Worm (Caenorhabditis elegans) whole organism, late embryonic: ENCODE measurements around the gene Y39A1A.27.

Source experiments
- C08G9.2 ChIP-seq: sonication (generic microtip); optimal IDR thresholded peaks from 2 replicates; lab custom pipeline; 2016; ENCODE audit warnings: mild to moderate bottlenecking, missing genetic modification characterization, moderate library complexity, missing compliant biosample characterization
- F13H6.1 ChIP-seq: sonication (generic microtip); optimal IDR thresholded peaks from 2 replicates; lab custom pipeline; 2016; ENCODE audit warnings: missing genetic modification characterization, missing compliant biosample characterization
- K02D7.2 ChIP-seq: sonication (generic microtip); optimal IDR thresholded peaks from 2 replicates; lab custom pipeline; 2017; ENCODE audit warnings: mild to moderate bottlenecking, missing genetic modification characterization, missing compliant biosample characterization
- Y22D7AL.16 ChIP-seq: sonication (generic microtip); optimal IDR thresholded peaks from 2 replicates; lab custom pipeline; 2016; ENCODE audit warnings: missing genetic modification characterization, missing compliant biosample characterization
- ahr-1 ChIP-seq: sonication (generic microtip); optimal IDR thresholded peaks from 2 replicates; lab custom pipeline; 2016; ENCODE audit warnings: missing genetic modification characterization, missing compliant biosample characterization
- ama-1 ChIP-seq: fragments of 150-350 bp; optimal IDR thresholded peaks from 2 replicates; lab custom pipeline; 2014
- ceh-14 ChIP-seq: sonication (generic microtip); optimal IDR thresholded peaks from 2 replicates; lab custom pipeline; 2016; ENCODE audit warnings: missing genotype, missing genetic modification characterization, missing compliant biosample characterization
- ceh-18 ChIP-seq: sonication (generic microtip); optimal IDR thresholded peaks from 2 replicates; lab custom pipeline; 2016; ENCODE audit warnings: missing genetic modification characterization, missing compliant biosample characterization
- ceh-19 ChIP-seq: fragments of 200-800 bp; sonication (Bioruptor generic); optimal IDR thresholded peaks from 2 replicates; lab custom pipeline; 2018; ENCODE audit warnings: mild to moderate bottlenecking, missing genetic modification characterization, missing compliant biosample characterization
- ceh-2 ChIP-seq: sonication (generic microtip); optimal IDR thresholded peaks from 2 replicates; lab custom pipeline; 2016; ENCODE audit warnings: missing genotype, missing genetic modification characterization, missing compliant biosample characterization
- ceh-24 ChIP-seq: sonication (generic microtip); optimal IDR thresholded peaks from 2 replicates; lab custom pipeline; 2016; ENCODE audit warnings: mild to moderate bottlenecking, missing genetic modification characterization, missing compliant biosample characterization
- ceh-31 ChIP-seq: sonication (generic microtip); optimal IDR thresholded peaks from 2 replicates; lab custom pipeline; 2016; ENCODE audit warnings: missing genetic modification characterization, missing compliant biosample characterization
- ceh-34 ChIP-seq: sonication (generic microtip); optimal IDR thresholded peaks from 2 replicates; lab custom pipeline; 2016; ENCODE audit warnings: mild to moderate bottlenecking, missing genetic modification characterization, missing compliant biosample characterization
- ceh-48 ChIP-seq: sonication (generic microtip); optimal IDR thresholded peaks from 2 replicates; lab custom pipeline; 2016; ENCODE audit warnings: missing genetic modification characterization, inconsistent platforms, missing compliant biosample characterization
- che-1 ChIP-seq: sonication (generic microtip); optimal IDR thresholded peaks from 2 replicates; lab custom pipeline; 2016; ENCODE audit warnings: mild to moderate bottlenecking, missing genetic modification characterization, missing compliant biosample characterization
- ets-4 ChIP-seq: sonication (generic microtip); optimal IDR thresholded peaks from 2 replicates; lab custom pipeline; 2016; ENCODE audit warnings: missing genetic modification characterization, missing compliant biosample characterization
- eyg-1 ChIP-seq: sonication (generic microtip); optimal IDR thresholded peaks from 2 replicates; lab custom pipeline; 2016; ENCODE audit warnings: missing genotype, missing genetic modification characterization, missing compliant biosample characterization
- fkh-10 ChIP-seq: fragments of 150-350 bp; optimal IDR thresholded peaks from 2 replicates; lab custom pipeline; 2014; ENCODE audit warnings: missing biosample characterization, missing genetic modification reagents, missing genetic modification characterization
- hlh-13 ChIP-seq: fragments of 200-800 bp; sonication (Bioruptor generic); optimal IDR thresholded peaks from 2 replicates; lab custom pipeline; 2018; ENCODE audit warnings: mild to moderate bottlenecking, missing genetic modification characterization, missing compliant biosample characterization
- hlh-6 ChIP-seq: sonication (generic microtip); optimal IDR thresholded peaks from 2 replicates; lab custom pipeline; 2016; ENCODE audit warnings: missing genotype, missing genetic modification characterization, missing compliant biosample characterization
- hlh-8 ChIP-seq: sonication (generic microtip); optimal IDR thresholded peaks from 2 replicates; lab custom pipeline; 2016; ENCODE audit warnings: missing genotype, missing genetic modification characterization, missing compliant biosample characterization
- lim-6 ChIP-seq: sonication (generic microtip); optimal IDR thresholded peaks from 2 replicates; lab custom pipeline; 2016; ENCODE audit warnings: missing genetic modification characterization, missing compliant biosample characterization
- lin-11 ChIP-seq: fragments of 200-800 bp; sonication (Bioruptor generic); optimal IDR thresholded peaks from 2 replicates; lab custom pipeline; 2018; ENCODE audit warnings: mild to moderate bottlenecking, missing genetic modification characterization, missing compliant biosample characterization
- madf-2 ChIP-seq: sonication (generic microtip); optimal IDR thresholded peaks from 2 replicates; lab custom pipeline; 2017; ENCODE audit warnings: missing genetic modification characterization, missing compliant biosample characterization
- mec-3 ChIP-seq: sonication (generic microtip); optimal IDR thresholded peaks from 2 replicates; lab custom pipeline; 2016; ENCODE audit warnings: borderline replicate concordance, missing genetic modification characterization, missing compliant biosample characterization
- nfya-1 ChIP-seq: sonication (generic microtip); optimal IDR thresholded peaks from 2 replicates; lab custom pipeline; 2017; ENCODE audit warnings: missing genetic modification characterization, mild to moderate bottlenecking, missing compliant biosample characterization, antibody characterized with exemption, moderate library complexity
- nhr-11 ChIP-seq: fragments of 150-350 bp; optimal IDR thresholded peaks from 2 replicates; lab custom pipeline; 2014; ENCODE audit warnings: missing biosample characterization, missing genetic modification characterization
- npax-4 ChIP-seq: sonication (generic microtip); optimal IDR thresholded peaks from 2 replicates; lab custom pipeline; 2016; ENCODE audit warnings: missing genetic modification characterization, missing compliant biosample characterization
- pag-3 ChIP-seq: sonication (generic microtip); optimal IDR thresholded peaks from 2 replicates; lab custom pipeline; 2016; ENCODE audit warnings: missing compliant biosample characterization, missing genetic modification characterization, borderline replicate concordance
- pat-9 ChIP-seq: fragments of 200-800 bp; sonication (Bioruptor generic); optimal IDR thresholded peaks from 2 replicates; lab custom pipeline; 2018; ENCODE audit warnings: mild to moderate bottlenecking, missing genetic modification characterization, moderate library complexity, missing compliant biosample characterization
- pax-1 ChIP-seq: fragments of 150-350 bp; optimal IDR thresholded peaks from 2 replicates; lab custom pipeline; 2014; ENCODE audit warnings: missing biosample characterization, missing genetic modification characterization
- pha-4 ChIP-seq: fragments of 150-350 bp; optimal IDR thresholded peaks from 2 replicates; lab custom pipeline; 2018; ENCODE audit warnings: missing biosample characterization, missing genetic modification reagents, missing genetic modification characterization
- pqm-1 ChIP-seq: sonication (generic microtip); optimal IDR thresholded peaks from 2 replicates; lab custom pipeline; 2016; ENCODE audit warnings: missing genetic modification characterization, missing compliant biosample characterization
- pros-1 ChIP-seq: fragments of 150-350 bp; optimal IDR thresholded peaks from 2 replicates; lab custom pipeline; 2014; ENCODE audit warnings: missing biosample characterization, missing genetic modification reagents, missing genetic modification characterization
- rnt-1 ChIP-seq: sonication (generic microtip); optimal IDR thresholded peaks from 2 replicates; lab custom pipeline; 2016; ENCODE audit warnings: missing genetic modification characterization, missing compliant biosample characterization
- sdc-2 ChIP-seq: sonication (generic microtip); optimal IDR thresholded peaks from 2 replicates; lab custom pipeline; 2016; ENCODE audit warnings: missing genotype, missing genetic modification characterization, missing compliant biosample characterization
- tbx-2 ChIP-seq: sonication (generic microtip); optimal IDR thresholded peaks from 2 replicates; lab custom pipeline; 2016; ENCODE audit warnings: missing genetic modification characterization, missing compliant biosample characterization
- tbx-7 ChIP-seq: sonication (generic microtip); optimal IDR thresholded peaks from 2 replicates; lab custom pipeline; 2016; ENCODE audit warnings: missing genotype, missing genetic modification characterization, missing compliant biosample characterization
- ttx-3 ChIP-seq: sonication (generic microtip); optimal IDR thresholded peaks from 2 replicates; lab custom pipeline; 2016; ENCODE audit warnings: missing genetic modification reagents, missing genetic modification characterization, missing compliant biosample characterization
- unc-55 ChIP-seq: sonication (generic microtip); optimal IDR thresholded peaks from 2 replicates; lab custom pipeline; 2017; ENCODE audit warnings: missing biosample characterization, missing genetic modification reagents, missing genetic modification characterization
- unc-86 ChIP-seq: sonication (generic microtip); optimal IDR thresholded peaks from 2 replicates; lab custom pipeline; 2016; ENCODE audit warnings: missing genetic modification characterization, missing compliant biosample characterization
- zip-5 ChIP-seq: sonication (generic microtip); optimal IDR thresholded peaks from 2 replicates; lab custom pipeline; 2016; ENCODE audit warnings: missing genetic modification characterization, missing compliant biosample characterization

The Y39A1A.27 gene

ce11 chrIII:10651634-10652033 lies 12.9 kb downstream of the Y39A1A.27 start (continued):
- TF ChIP-seq pqm-1 (tag; lab: Kevin White, UChicago) = no peak
- no peak for TF ChIP-seq pros-1 (tag; lab: Kevin White, UChicago)
- no peak for TF ChIP-seq che-1
- no peak for TF ChIP-seq ceh-14
- no peak for TF ChIP-seq Y22D7AL.16
- TF ChIP-seq pax-1 (tag; lab: Kevin White, UChicago) = no peak
- peak; percentile 84 for TF ChIP-seq nfya-1 (tag; lab: Kevin White, UChicago)
- no peak for TF ChIP-seq unc-86 (tag; lab: Kevin White, UChicago)
- TF ChIP-seq sdc-2 (tag; lab: Kevin White, UChicago) = no peak
- no peak for TF ChIP-seq lim-6
- no peak for TF ChIP-seq pat-9
- no peak for TF ChIP-seq F13H6.1 (tag; lab: Kevin White, UChicago)
- peak; percentile 47 for TF ChIP-seq ets-4 (tag; lab: Kevin White, UChicago)
- peak; percentile 90 for TF ChIP-seq unc-55
- TF ChIP-seq mec-3 (tag; lab: Kevin White, UChicago) = no peak
- TF ChIP-seq ceh-19 = peak; percentile 16
- no peak for TF ChIP-seq eyg-1 (tag; lab: Kevin White, UChicago)
- TF ChIP-seq ceh-24 (tag; lab: Kevin White, UChicago) = no peak
- TF ChIP-seq lin-11 (tag; lab: Kevin White, UChicago) = no peak
- TF ChIP-seq ahr-1 (tag; lab: Kevin White, UChicago) = no peak
- TF ChIP-seq zip-5 (tag; lab: Kevin White, UChicago) = no peak
- TF ChIP-seq pag-3 = no peak
- peak; percentile 67 for TF ChIP-seq ceh-31
- TF ChIP-seq tbx-7 (tag; lab: Kevin White, UChicago) = no peak
- TF ChIP-seq ceh-2 (tag; lab: Kevin White, UChicago) = no peak
- no peak for TF ChIP-seq hlh-6 (tag; lab: Kevin White, UChicago)
- TF ChIP-seq fkh-10 (GFP tag; lab: Kevin White, UChicago) = no peak
- TF ChIP-seq ama-1 = no peak
- TF ChIP-seq npax-4 (tag; lab: Kevin White, UChicago) = no peak
- TF ChIP-seq ceh-18 (tag; lab: Kevin White, UChicago) = no peak
- peak; percentile 57 for TF ChIP-seq ceh-34
- TF ChIP-seq madf-2 (tag; lab: Kevin White, UChicago) = no peak
- TF ChIP-seq nhr-11 (tag; lab: Kevin White, UChicago) = no peak
- TF ChIP-seq C08G9.2 (tag; lab: Kevin White, UChicago) = peak; percentile 4
- TF ChIP-seq K02D7.2 (tag; lab: Kevin White, UChicago) = no peak
- no peak for TF ChIP-seq pha-4

- TF ChIP-seq F13H6.1 (tag; lab: Kevin White, UChicago) (no peak), hlh-13 (GFP tag; lab: Kevin White, UChicago) (no peak), rnt-1 (tag; lab: Kevin White, UChicago) (no peak), pros-1 (tag; lab: Kevin White, UChicago) (no peak), ceh-31 (no peak), hlh-8 (tag; lab: Kevin White, UChicago) (no peak), pqm-1 (tag; lab: Kevin White, UChicago) (no peak), ceh-48 (tag; lab: Kevin White, UChicago) (no peak), sdc-2 (tag; lab: Kevin White, UChicago) (no peak), lin-11 (tag; lab: Kevin White, UChicago) (no peak), pat-9 (no peak), ttx-3 (tag; lab: Kevin White, UChicago) (no peak), pha-4 (no peak), ceh-2 (tag; lab: Kevin White, UChicago) (no peak)
These were observed 14.1 kb downstream of the Y39A1A.27 start for ce11 chrIII:10652833-10653232.

ce11 chrIII:10653479-10653878 lies 14.7 kb downstream of the Y39A1A.27 start:
- TF ChIP-seq tbx-2 = no peak
- TF ChIP-seq pax-1 (tag; lab: Kevin White, UChicago) = no peak
- TF ChIP-seq zip-5 (tag; lab: Kevin White, UChicago) = no peak
- no peak for TF ChIP-seq ceh-14
- TF ChIP-seq ama-1 = no peak
- no peak for TF ChIP-seq ets-4 (tag; lab: Kevin White, UChicago)
